Worm (Caenorhabditis elegans) whole organism, midembryonic: ENCODE measurements around the gene nspc-4.

Experiments used
- T22C8.4 ChIP-seq: fragments of 200-800 bp; sonication (Bioruptor generic); IDR thresholded peaks from 2 replicates; pipeline ENCODE4 v1.3.6; 2022; ENCODE audit warnings: missing genetic modification characterization, missing compliant biosample characterization
- cog-1 ChIP-seq: sonication (generic microtip); optimal IDR thresholded peaks from 2 replicates; lab custom pipeline; 2016; ENCODE audit warnings: missing genetic modification characterization, missing compliant biosample characterization
- flt-1 ChIP-seq: fragments of 200-800 bp; sonication (Bioruptor generic); IDR thresholded peaks from 2 replicates; pipeline ENCODE4 v1.3.6; 2022; ENCODE audit warnings: missing genetic modification characterization, missing compliant biosample characterization
- klf-2 ChIP-seq: fragments of 200-800 bp; sonication (Bioruptor generic); conservative IDR thresholded peaks from 2 replicates; pipeline ENCODE4 v1.3.6; 2022; ENCODE audit warnings: missing genetic modification reagents, missing genetic modification characterization, missing compliant biosample characterization
- med-1 ChIP-seq: sonication (generic microtip); optimal IDR thresholded peaks from 2 replicates; lab custom pipeline; 2017; ENCODE audit warnings: missing genetic modification characterization, mild to moderate bottlenecking, missing compliant biosample characterization, antibody characterized with exemption, missing genetic modification reagents; ENCODE audit not compliant: insufficient read depth
- ref-1 ChIP-seq: fragments of 200-800 bp; sonication (Bioruptor generic); conservative IDR thresholded peaks from 2 replicates; pipeline ENCODE4 v1.3.6; 2022; ENCODE audit warnings: missing genetic modification reagents, missing genetic modification characterization, missing compliant biosample characterization
- tab-1 ChIP-seq: fragments of 200-800 bp; sonication (Bioruptor generic); IDR thresholded peaks from 2 replicates; pipeline ENCODE4 v1.3.6; 2022; ENCODE audit warnings: missing genetic modification characterization, missing compliant biosample characterization
- ztf-23 ChIP-seq: fragments of 200-800 bp; sonication (Bioruptor generic); IDR thresholded peaks from 2 replicates; pipeline ENCODE4 v1.3.6; 2022; ENCODE audit warnings: missing genetic modification reagents, missing genetic modification characterization, missing compliant biosample characterization
- ztf-29 ChIP-seq: fragments of 200-800 bp; sonication (Bioruptor generic); IDR thresholded peaks from 2 replicates; pipeline ENCODE4 v1.3.6; 2022; ENCODE audit warnings: missing genetic modification reagents, missing genetic modification characterization, missing compliant biosample characterization

- TF ChIP-seq tab-1 (GFP tag; lab: Robert Waterston, UW) (no peak), ztf-23 (no peak), flt-1 (GFP tag; lab: Robert Waterston, UW) (no peak), cog-1 (no peak), klf-2 (GFP tag; lab: Robert Waterston, UW) (no peak), med-1 (GFP tag; lab: Kevin White, UChicago) (no peak), ztf-29 (GFP tag; lab: Robert Waterston, UW) (no peak), ref-1 (GFP tag; lab: Robert Waterston, UW) (no peak), T22C8.4 (GFP tag; lab: Robert Waterston, UW) (no peak)
Observed at ce11 chrX:8585837-8586236, 47.7 kb upstream of the nspc-4 start, which contains the start of gene F18E9.3.
